Worm (Caenorhabditis elegans) whole organism, young adult: Measurements from ENCODE around the gene pas-2.

Experiments
- F22D6.2 ChIP-seq: sonication (generic microtip); optimal IDR thresholded peaks from 2 replicates; lab custom pipeline; 2016; ENCODE audit warnings: mild to moderate bottlenecking, missing genetic modification characterization, missing compliant biosample characterization
- F37B4.10 ChIP-seq: fragments of 200-800 bp; sonication (Bioruptor generic); IDR thresholded peaks from 2 replicates; pipeline ENCODE4 v1.3.6; 2022; ENCODE audit warnings: missing genetic modification characterization, missing compliant biosample characterization
- F55B11.4 ChIP-seq: sonication (generic microtip); optimal IDR thresholded peaks from 2 replicates; lab custom pipeline; 2016; ENCODE audit warnings: missing compliant biosample characterization, missing genetic modification characterization, borderline replicate concordance; ENCODE audit not compliant: insufficient read depth
- F57C9.4 ChIP-seq: sonication (generic microtip); optimal IDR thresholded peaks from 2 replicates; lab custom pipeline; 2017; ENCODE audit warnings: mild to moderate bottlenecking, missing genetic modification characterization, missing compliant biosample characterization
- Y67H2A.10 ChIP-seq: fragments of 200-800 bp; sonication (Bioruptor generic); conservative IDR thresholded peaks from 2 replicates; pipeline ENCODE4 v1.3.6; 2022; ENCODE audit warnings: missing genetic modification reagents, missing genetic modification characterization, missing compliant biosample characterization
- Y95B8A.8 ChIP-seq: fragments of 200-800 bp; sonication (Bioruptor generic); IDR thresholded peaks from 2 replicates; pipeline ENCODE4 v1.3.6; 2022; ENCODE audit warnings: missing genetic modification reagents, missing genetic modification characterization, missing compliant biosample characterization
- attf-6 ChIP-seq: fragments of 200-800 bp; sonication (Bioruptor generic); IDR thresholded peaks from 2 replicates; pipeline ENCODE4 v1.3.6; 2022; ENCODE audit warnings: missing genetic modification reagents, missing genetic modification characterization, missing compliant biosample characterization
- bed-2 ChIP-seq: fragments of 200-800 bp; sonication (Bioruptor generic); IDR thresholded peaks from 2 replicates; pipeline ENCODE4 v1.3.6; 2022; ENCODE audit warnings: missing genetic modification reagents, missing genetic modification characterization, missing compliant biosample characterization
- mes-4 ChIP-seq: sonication (generic microtip); optimal IDR thresholded peaks from 2 replicates; lab custom pipeline; 2016; ENCODE audit warnings: missing genotype, missing genetic modification characterization, missing compliant biosample characterization
- nhr-120 ChIP-seq: fragments of 200-800 bp; sonication (Bioruptor generic); IDR thresholded peaks from 2 replicates; pipeline ENCODE4 v1.3.6; 2022; ENCODE audit warnings: missing genetic modification characterization, missing compliant biosample characterization
- rec-8 ChIP-seq, 2 experiments: sonication (generic microtip); optimal IDR thresholded peaks; 2 replicates each; lab custom pipeline; 2016; ENCODE audit warnings: mild to moderate bottlenecking in 2 of 2, missing genetic modification characterization in 2 of 2, missing genetic modification reagents in 2 of 2, missing genotype in 2 of 2, missing biosample characterization in 1 of 2, missing compliant biosample characterization in 1 of 2, moderate library complexity in 1 of 2
- sdz-38 ChIP-seq: sonication (generic microtip); optimal IDR thresholded peaks from 2 replicates; lab custom pipeline; 2016; ENCODE audit warnings: missing genotype, missing genetic modification characterization, missing compliant biosample characterization

DNA sequence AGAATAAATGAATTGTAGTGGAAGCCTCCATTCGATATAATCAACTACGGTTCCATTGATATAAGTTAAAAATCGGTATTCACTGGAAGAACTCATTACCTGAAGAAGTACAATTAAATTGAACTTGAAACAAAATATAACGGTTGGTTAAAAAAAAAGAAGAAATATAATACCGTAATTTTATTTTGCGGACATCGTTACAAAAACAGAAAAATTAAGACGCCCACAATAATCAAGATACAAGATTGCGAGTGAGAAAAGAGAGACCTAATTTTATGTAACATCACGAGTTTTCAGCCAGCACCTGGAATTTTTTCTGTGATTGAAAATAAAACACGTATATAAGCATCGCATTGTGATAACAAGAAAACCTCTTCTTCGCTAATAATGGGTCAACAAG is 7.5 kb upstream of the pas-2 start, which contains the start of gene sre-6:
- TF ChIP-seq sdz-38 (tag; lab: Kevin White, UChicago) (no peak), F57C9.4 (tag; lab: Kevin White, UChicago) (no peak), attf-6 (no peak), rec-8 (tag; optimal IDR thresholded peaks at IDR 0.05; lab: Kevin White, UChicago) (no peak), nhr-120 (no peak), F22D6.2 (tag; lab: Kevin White, UChicago) (no peak), F37B4.10 (GFP tag; lab: Robert Waterston, UW) (no peak), mes-4 (tag; lab: Kevin White, UChicago) (no peak), Y67H2A.10 (GFP tag; lab: Robert Waterston, UW) (no peak), Y95B8A.8 (GFP tag; lab: Robert Waterston, UW) (no peak), bed-2 (GFP tag; lab: Robert Waterston, UW) (no peak), F55B11.4 (tag; lab: Kevin White, UChicago) (no peak)
